Worm (Caenorhabditis elegans) whole organism, L4/young adult: ENCODE data around the gene flor-1.

Experiments used
- W03F9.2 ChIP-seq: fragments of 150-350 bp; optimal IDR thresholded peaks from 2 replicates; lab custom pipeline; 2014; ENCODE audit warnings: missing biosample characterization, missing genetic modification characterization
- dao-5 ChIP-seq: sonication (generic microtip); optimal IDR thresholded peaks from 2 replicates; lab custom pipeline; 2016; ENCODE audit warnings: missing genotype, missing genetic modification characterization, moderate library complexity, missing compliant biosample characterization
- him-1 ChIP-seq: sonication (generic microtip); optimal IDR thresholded peaks from 2 replicates; lab custom pipeline; 2016; ENCODE audit warnings: missing genotype, missing genetic modification reagents, missing genetic modification characterization, missing compliant biosample characterization

The flor-1 gene

ce11 chrV:15119517-15119916, at the start of gene flor-1:
flor-1 (minus strand) TSS chrV:15119617.
- TF ChIP-seq dao-5 (tag; lab: Kevin White, UChicago) (no peak), W03F9.2 (tag; lab: Kevin White, UChicago) (no peak), him-1 (tag; lab: Kevin White, UChicago) (no peak)

ce11 chrV:15162697-15163096, 43.3 kb upstream of the flor-1 start, which contains the start of gene srz-11:
srz-11 (plus strand) TSS chrV:15163082.
- no peak for TF ChIP-seq W03F9.2 (tag; lab: Kevin White, UChicago)
- no peak for TF ChIP-seq dao-5 (tag; lab: Kevin White, UChicago)

ce11 chrV:15158691-15159090, 39.3 kb upstream of the flor-1 start, which contains the start of gene str-45:
str-45 (plus strand) TSS chrV:15158991.
- TF ChIP-seq dao-5 (tag; lab: Kevin White, UChicago) (no peak), him-1 (tag; lab: Kevin White, UChicago) (no peak), W03F9.2 (tag; lab: Kevin White, UChicago) (no peak)

- no peak for TF ChIP-seq dao-5 (tag; lab: Kevin White, UChicago)
- TF ChIP-seq him-1 (tag; lab: Kevin White, UChicago), result no peak
- TF ChIP-seq W03F9.2 (tag; lab: Kevin White, UChicago), result no peak
Measured at ce11 chrV:15156504-15156903, 37.1 kb upstream of the flor-1 start.

- TF ChIP-seq W03F9.2 (tag; lab: Kevin White, UChicago) (no peak), him-1 (tag; lab: Kevin White, UChicago) (no peak), dao-5 (tag; lab: Kevin White, UChicago) (no peak)
Measured at ce11 chrV:15153277-15153676, 33.9 kb upstream of the flor-1 start, which contains the start of gene srh-55. srh-55 (plus strand) TSS chrV:15153577.

ce11 chrV:15152010-15152409, 32.6 kb upstream of the flor-1 start:
- TF ChIP-seq W03F9.2 (tag; lab: Kevin White, UChicago) (no peak), dao-5 (tag; lab: Kevin White, UChicago) (no peak), him-1 (tag; lab: Kevin White, UChicago) (no peak)

- TF ChIP-seq him-1 (tag; lab: Kevin White, UChicago), result no peak
- TF ChIP-seq W03F9.2 (tag; lab: Kevin White, UChicago), result no peak
- TF ChIP-seq dao-5 (tag; lab: Kevin White, UChicago), result no peak
Measured at ce11 chrV:15150661-15151060, 31.2 kb upstream of the flor-1 start, which contains the start of gene T09F5.2. T09F5.2 (plus strand) TSS chrV:15150961.

ce11 chrV:15150176-15150575, 30.8 kb upstream of the flor-1 start:
- TF ChIP-seq him-1 (tag; lab: Kevin White, UChicago) (no peak), dao-5 (tag; lab: Kevin White, UChicago) (no peak), W03F9.2 (tag; lab: Kevin White, UChicago) (no peak)

ce11 chrV:15148800-15149199, 29.4 kb upstream of the flor-1 start, which contains the start of gene T09F5.1:
T09F5.1 (plus strand) TSS chrV:15149100.
- no peak for TF ChIP-seq dao-5 (tag; lab: Kevin White, UChicago)
- no peak for TF ChIP-seq W03F9.2 (tag; lab: Kevin White, UChicago)
- TF ChIP-seq him-1 (tag; lab: Kevin White, UChicago), result no peak

ce11 chrV:15147776-15148175, 28.4 kb upstream of the flor-1 start, which contains the start of gene T09F5.20:
T09F5.20 (minus strand) TSS chrV:15147876.
- TF ChIP-seq W03F9.2 (tag; lab: Kevin White, UChicago), result no peak
- no peak for TF ChIP-seq dao-5 (tag; lab: Kevin White, UChicago)
- TF ChIP-seq him-1 (tag; lab: Kevin White, UChicago), result no peak

- TF ChIP-seq him-1 (tag; lab: Kevin White, UChicago) (no peak), W03F9.2 (tag; lab: Kevin White, UChicago) (peak; percentile 64)
Measured at ce11 chrV:15143798-15144197, 24.4 kb upstream of the flor-1 start, which contains the start of gene K08F9.4. K08F9.4 (plus strand) TSS chrV:15144019.

ce11 chrV:15143285-15143684, 23.9 kb upstream of the flor-1 start, which contains the start of gene K08F9.1:
K08F9.1 (minus strand) TSS chrV:15143385.
- no peak for TF ChIP-seq W03F9.2 (tag; lab: Kevin White, UChicago)
- TF ChIP-seq him-1 (tag; lab: Kevin White, UChicago), result no peak
- TF ChIP-seq dao-5 (tag; lab: Kevin White, UChicago), result no peak

- TF ChIP-seq W03F9.2 (tag; lab: Kevin White, UChicago), result no peak
- no peak for TF ChIP-seq dao-5 (tag; lab: Kevin White, UChicago)
- no peak for TF ChIP-seq him-1 (tag; lab: Kevin White, UChicago)
Measured at ce11 chrV:15140247-15140646, 20.8 kb upstream of the flor-1 start, which contains the start of gene K08F9.3. K08F9.3 (plus strand) TSS chrV:15140547.

ce11 chrV:15139811-15140210, 20.4 kb upstream of the flor-1 start:
- TF ChIP-seq him-1 (tag; lab: Kevin White, UChicago) (no peak), dao-5 (tag; lab: Kevin White, UChicago) (no peak), W03F9.2 (tag; lab: Kevin White, UChicago) (no peak)
